Worm (Caenorhabditis elegans) whole organism, early embryonic: ENCODE measurements around the gene F58H1.5.

ENCODE experiments used
- B0310.2 ChIP-seq: sonication (generic microtip); optimal IDR thresholded peaks from 2 replicates; lab custom pipeline; 2016; ENCODE audit warnings: mild to moderate bottlenecking, missing genetic modification characterization, missing compliant biosample characterization
- F13C5.2 ChIP-seq: sonication (generic microtip); optimal IDR thresholded peaks from 2 replicates; lab custom pipeline; 2017; ENCODE audit warnings: mild to moderate bottlenecking, missing genetic modification characterization, inconsistent platforms, missing compliant biosample characterization
- aly-1 ChIP-seq: sonication (generic microtip); optimal IDR thresholded peaks from 2 replicates; lab custom pipeline; 2016; ENCODE audit warnings: missing genetic modification characterization, missing compliant biosample characterization
- ama-1 ChIP-seq: fragments of 150-350 bp; optimal IDR thresholded peaks from 2 replicates; lab custom pipeline; 2014
- ceh-13 ChIP-seq: fragments of 200-800 bp; sonication (Bioruptor generic); optimal IDR thresholded peaks from 2 replicates; lab custom pipeline; 2018; ENCODE audit warnings: mild to moderate bottlenecking, missing genetic modification characterization, missing compliant biosample characterization
- ceh-36 ChIP-seq: sonication (generic microtip); optimal IDR thresholded peaks from 2 replicates; lab custom pipeline; 2016; ENCODE audit warnings: missing genetic modification characterization, inconsistent platforms, missing compliant biosample characterization
- ets-7 ChIP-seq: sonication (generic microtip); optimal IDR thresholded peaks from 2 replicates; lab custom pipeline; 2016; ENCODE audit warnings: missing genotype, missing genetic modification characterization, missing compliant biosample characterization
- flt-1 ChIP-seq: fragments of 200-800 bp; sonication (Bioruptor generic); IDR thresholded peaks from 2 replicates; pipeline ENCODE4 v1.3.6; 2022; ENCODE audit warnings: missing genetic modification characterization, missing compliant biosample characterization
- hmbx-1 ChIP-seq: sonication (generic microtip); optimal IDR thresholded peaks from 2 replicates; lab custom pipeline; 2016; ENCODE audit warnings: mild to moderate bottlenecking, missing genetic modification characterization, missing compliant biosample characterization
- hmg-4 ChIP-seq: fragments of 200-800 bp; sonication (Bioruptor generic); optimal IDR thresholded peaks from 2 replicates; lab custom pipeline; 2018; ENCODE audit warnings: mild to moderate bottlenecking, missing genetic modification characterization, missing compliant biosample characterization
- hnd-1 ChIP-seq: sonication (generic microtip); optimal IDR thresholded peaks from 2 replicates; lab custom pipeline; 2016; ENCODE audit warnings: missing genetic modification characterization, missing compliant biosample characterization
- pes-1 ChIP-seq: fragments of 200-800 bp; sonication (Bioruptor generic); IDR thresholded peaks from 2 replicates; pipeline ENCODE4 v1.3.6; 2022; ENCODE audit warnings: missing genetic modification reagents, missing genetic modification characterization, missing compliant biosample characterization
- scrt-1 ChIP-seq: fragments of 200-800 bp; sonication (Bioruptor generic); IDR thresholded peaks from 2 replicates; pipeline ENCODE4 v1.3.6; 2022; ENCODE audit warnings: missing genetic modification characterization, missing compliant biosample characterization
- sea-1 ChIP-seq: fragments of 200-800 bp; sonication (Bioruptor generic); conservative IDR thresholded peaks from 2 replicates; pipeline ENCODE4 v1.3.6; 2022; ENCODE audit warnings: missing genetic modification characterization, missing compliant biosample characterization
- tbx-11 ChIP-seq: fragments of 200-800 bp; sonication (Bioruptor generic); IDR thresholded peaks from 2 replicates; pipeline ENCODE4 v1.3.6; 2022; ENCODE audit warnings: missing genetic modification characterization, missing compliant biosample characterization
- tbx-37 ChIP-seq: fragments of 200-800 bp; sonication (Bioruptor generic); conservative IDR thresholded peaks from 2 replicates; pipeline ENCODE4 v1.3.6; 2022; ENCODE audit warnings: missing genetic modification reagents, missing genetic modification characterization, missing compliant biosample characterization
- tra-4 ChIP-seq: sonication (generic microtip); optimal IDR thresholded peaks from 2 replicates; lab custom pipeline; 2017; ENCODE audit warnings: missing genetic modification characterization, missing compliant biosample characterization

Gene F58H1.5

ce11 chrV:11978179-11978578, 20.0 kb downstream of the F58H1.5 start, which contains the start of gene mif-2:
Gene mif-2, minus strand, starts transcription at chrV:11978459.
- TF ChIP-seq ama-1 (lab: Kevin White, UChicago), result peak; percentile 28
- TF ChIP-seq ceh-36 (tag; lab: Kevin White, UChicago), result no peak

- TF ChIP-seq pes-1 (GFP tag; lab: Robert Waterston, UW) (peak; percentile 53; the same call in 1 of the 2 replicates), scrt-1 (GFP tag; lab: Robert Waterston, UW) (no peak), tbx-37 (GFP tag; lab: Robert Waterston, UW) (no peak; the same call in 1 of the 2 replicates), tbx-11 (no peak), ets-7 (tag; lab: Kevin White, UChicago) (no peak), hmg-4 (GFP tag; lab: Kevin White, UChicago) (peak; percentile 57), flt-1 (GFP tag; lab: Robert Waterston, UW) (peak; percentile 63), B0310.2 (peak; percentile 57), ceh-13 (GFP tag; lab: Kevin White, UChicago) (peak; percentile 6), ama-1 (lab: Kevin White, UChicago) (peak; percentile 94), ceh-36 (tag; lab: Kevin White, UChicago) (peak; percentile 31), aly-1 (tag; lab: Kevin White, UChicago) (no peak), tra-4 (tag; lab: Kevin White, UChicago) (peak; percentile 8), F13C5.2 (tag; lab: Kevin White, UChicago) (peak; percentile 73), sea-1 (0 out of 2 replicates have a peak, but pooled peaks have one; percentile 66), hnd-1 (tag; lab: Kevin White, UChicago) (no peak), hmbx-1 (tag; lab: Kevin White, UChicago) (no peak)
Measured at ce11 chrV:11979673-11980561, 21.7 kb downstream of the F58H1.5 start, which contains the start of gene snr-4. Gene snr-4, minus strand, starts transcription at chrV:11979723.

- TF ChIP-seq ceh-13 (GFP tag; lab: Kevin White, UChicago), result no peak
- TF ChIP-seq F13C5.2 (tag; lab: Kevin White, UChicago), result peak; percentile 13
- no peak for TF ChIP-seq ets-7 (tag; lab: Kevin White, UChicago)
Measured at ce11 chrV:11982309-11982708, 24.1 kb downstream of the F58H1.5 start, which contains the start of gene rpt-1. Gene rpt-1, minus strand, starts transcription at chrV:11982397.

ce11 chrV:11985384-11985783, 27.2 kb downstream of the F58H1.5 start, which contains the start of gene mans-2:
Gene mans-2, minus strand, starts transcription at chrV:11985484.
- no peak for TF ChIP-seq tra-4 (tag; lab: Kevin White, UChicago)
- TF ChIP-seq hmbx-1 (tag; lab: Kevin White, UChicago), result no peak
- no peak for TF ChIP-seq hmg-4 (GFP tag; lab: Kevin White, UChicago)
- TF ChIP-seq F13C5.2 (tag; lab: Kevin White, UChicago), result no peak
- TF ChIP-seq ama-1 (lab: Kevin White, UChicago), result no peak
- TF ChIP-seq ceh-36 (tag; lab: Kevin White, UChicago), result no peak
- TF ChIP-seq B0310.2, result no peak
- no peak for TF ChIP-seq aly-1 (tag; lab: Kevin White, UChicago)
- no peak for TF ChIP-seq ets-7 (tag; lab: Kevin White, UChicago)
- no peak for TF ChIP-seq flt-1 (GFP tag; lab: Robert Waterston, UW)
- TF ChIP-seq ceh-13 (GFP tag; lab: Kevin White, UChicago), result no peak
- no peak for TF ChIP-seq pes-1 (GFP tag; lab: Robert Waterston, UW)
- no peak for TF ChIP-seq hnd-1 (tag; lab: Kevin White, UChicago)
- TF ChIP-seq scrt-1 (GFP tag; lab: Robert Waterston, UW), result no peak

ce11 chrV:11986078-11986869, 28.1 kb downstream of the F58H1.5 start:
- no peak for TF ChIP-seq hmg-4 (GFP tag; lab: Kevin White, UChicago)

- TF ChIP-seq ama-1 (lab: Kevin White, UChicago), result no peak
- no peak for TF ChIP-seq hmg-4 (GFP tag; lab: Kevin White, UChicago)
- no peak for TF ChIP-seq tbx-11
- no peak for TF ChIP-seq hnd-1 (tag; lab: Kevin White, UChicago)
- no peak for TF ChIP-seq tra-4 (tag; lab: Kevin White, UChicago)
- TF ChIP-seq sea-1, result no peak
- no peak for TF ChIP-seq tbx-37 (GFP tag; lab: Robert Waterston, UW)
- no peak for TF ChIP-seq ceh-13 (GFP tag; lab: Kevin White, UChicago)
- no peak for TF ChIP-seq flt-1 (GFP tag; lab: Robert Waterston, UW)
- TF ChIP-seq aly-1 (tag; lab: Kevin White, UChicago), result no peak
- no peak for TF ChIP-seq B0310.2
- TF ChIP-seq ceh-36 (tag; lab: Kevin White, UChicago), result no peak
- TF ChIP-seq pes-1 (GFP tag; lab: Robert Waterston, UW), result no peak
- no peak for TF ChIP-seq F13C5.2 (tag; lab: Kevin White, UChicago)
- no peak for TF ChIP-seq hmbx-1 (tag; lab: Kevin White, UChicago)
Measured at ce11 chrV:11989861-11990260, 31.7 kb downstream of the F58H1.5 start.
